Fruit fly (Drosophila melanogaster): Measurements from ENCODE around the gene zormin.

DNA sequence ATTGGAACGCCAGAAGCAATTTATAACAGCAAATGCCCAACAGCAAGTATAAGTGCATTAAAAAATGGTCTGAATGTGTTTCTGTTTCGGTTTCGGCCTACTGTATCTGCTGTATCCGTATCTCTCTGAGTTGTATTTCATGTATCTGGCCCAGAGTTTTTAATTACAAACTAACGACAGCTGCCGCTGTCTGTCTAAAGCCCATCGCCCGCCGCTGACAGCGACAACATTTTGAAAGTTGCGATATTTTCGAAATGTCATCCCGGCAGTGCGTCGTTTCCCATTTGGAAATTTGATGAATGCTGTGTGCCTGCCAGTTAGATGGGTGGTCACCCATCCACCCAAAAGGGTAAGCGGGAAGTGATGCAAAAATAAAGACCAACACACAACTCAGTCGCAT lies 15.1 kb downstream of the zormin start:
- no peak for TF ChIP-seq ttk (optimal IDR thresholded peaks at IDR 0.05)
- no peak for TF ChIP-seq psq (optimal IDR thresholded peaks at IDR 0.05)
- TF ChIP-seq Sin3A (optimal IDR thresholded peaks at IDR 0.05): no peak
- no peak for TF ChIP-seq insv (optimal IDR thresholded peaks at IDR 0.05)
- no peak for TF ChIP-seq h (optimal IDR thresholded peaks at IDR 0.05)
